Worm (Caenorhabditis elegans) whole organism, L1 larva: ENCODE measurements around the gene msp-50.

Source experiments
- ama-1 ChIP-seq: fragments of 150-350 bp; optimal IDR thresholded peaks from 2 replicates; lab custom pipeline; 2014
- blmp-1 ChIP-seq: fragments of 150-350 bp; optimal IDR thresholded peaks from 2 replicates; lab custom pipeline; 2014; ENCODE audit warnings: missing biosample characterization, missing genetic modification characterization
- lin-13 ChIP-seq: fragments of 150-350 bp; optimal IDR thresholded peaks from 2 replicates; lab custom pipeline; 2014; ENCODE audit warnings: missing biosample characterization, missing genetic modification reagents, missing genetic modification characterization
- nhr-237 ChIP-seq: fragments of 150-350 bp; optimal IDR thresholded peaks from 2 replicates; lab custom pipeline; 2014; ENCODE audit warnings: missing biosample characterization, missing genetic modification characterization
- snpc-4 ChIP-seq: fragments of 150-350 bp; optimal IDR thresholded peaks from 2 replicates; lab custom pipeline; 2014; ENCODE audit warnings: missing biosample characterization, missing genetic modification characterization
- unc-130 ChIP-seq: fragments of 150-350 bp; optimal IDR thresholded peaks from 2 replicates; lab custom pipeline; 2017; ENCODE audit warnings: missing biosample characterization, missing genetic modification characterization, inconsistent platforms
- unc-86 ChIP-seq: sonication (generic microtip); optimal IDR thresholded peaks from 2 replicates; lab custom pipeline; 2016; ENCODE audit warnings: missing genetic modification characterization, missing compliant biosample characterization
- ztf-4 ChIP-seq: fragments of 150-350 bp; optimal IDR thresholded peaks from 2 replicates; lab custom pipeline; 2014; ENCODE audit warnings: missing biosample characterization, missing genetic modification characterization

ce11 chrII:5235758-5236157, 36.2 kb downstream of the msp-50 start, which contains the start of gene pho-1:
- TF ChIP-seq ama-1 (lab: Kevin White, UChicago), result no peak
- no peak for TF ChIP-seq nhr-237 (tag; lab: Kevin White, UChicago)
- TF ChIP-seq blmp-1 (tag; lab: Kevin White, UChicago), result no peak
- TF ChIP-seq unc-86 (tag; lab: Kevin White, UChicago), result no peak
- no peak for TF ChIP-seq unc-130 (tag; lab: Kevin White, UChicago)
- TF ChIP-seq ztf-4 (tag; lab: Kevin White, UChicago), result no peak
- TF ChIP-seq snpc-4 (tag; lab: Kevin White, UChicago), result no peak
- TF ChIP-seq lin-13 (GFP tag; lab: Kevin White, UChicago), result no peak
